Fruit fly (Drosophila melanogaster): ENCODE measurements around the gene Dph4.

The Dph4 gene

DNA sequence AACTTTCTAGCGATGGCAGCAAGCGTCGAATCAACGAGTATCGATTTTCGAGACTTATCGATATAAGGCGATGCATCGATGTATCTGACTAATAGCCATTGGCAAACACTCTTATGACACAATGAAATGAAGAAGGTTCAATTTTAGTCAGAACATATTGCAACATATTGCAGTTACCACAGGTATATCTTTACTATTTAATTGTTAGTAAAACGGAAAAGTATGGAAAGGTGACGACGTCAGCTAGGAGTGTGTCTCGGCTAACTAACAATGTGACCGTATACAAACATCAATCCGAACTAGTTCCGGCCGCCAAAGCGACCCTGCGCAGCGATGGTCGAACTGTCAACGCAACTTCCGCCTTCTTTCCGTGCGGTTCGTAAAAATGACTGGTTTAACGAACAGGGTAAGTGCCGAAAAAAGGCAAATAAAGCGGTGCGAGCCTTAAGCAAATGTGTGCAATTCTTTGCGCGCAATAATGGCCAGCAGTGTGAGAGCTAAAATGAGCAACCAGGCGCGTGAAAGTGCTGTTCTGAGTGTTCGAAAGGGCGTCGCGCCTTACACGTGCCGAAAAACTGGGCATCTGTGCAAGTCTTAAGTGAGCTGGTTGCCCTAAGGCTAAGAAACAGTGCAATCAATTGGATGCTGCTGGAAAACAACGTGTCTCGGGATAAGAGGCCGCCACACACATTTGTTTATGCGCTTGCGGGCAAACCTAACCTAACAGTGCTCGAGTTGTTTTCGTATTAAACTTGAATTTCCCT is at the start of gene Dph4, which contains the start of the genes Spec2 and RpL13A:
TSS of gene Dph4 (minus strand) at position 11 of the 764 bp plus-strand sequence.
TSS of gene Spec2 (minus strand) at position 11 of the 764 bp plus-strand sequence.
TSS of gene RpL13A (plus strand) at position 360 of the 764 bp plus-strand sequence.
- no peak for TF ChIP-seq Hr96 (GFP tag; optimal IDR thresholded peaks at IDR 0.05)
- no peak for TF ChIP-seq toe (GFP tag; optimal IDR thresholded peaks at IDR 0.05)
- TF ChIP-seq Mnt (GFP tag; optimal IDR thresholded peaks at IDR 0.05): peak; percentile 95
- TF ChIP-seq tj (GFP tag; optimal IDR thresholded peaks at IDR 0.05): peak; percentile 88
- peak; percentile 90 for TF ChIP-seq CG33017 (tag; optimal IDR thresholded peaks at IDR 0.05)
- TF ChIP-seq cnc (optimal IDR thresholded peaks at IDR 0.05): no peak
- TF ChIP-seq CG14711 (tag; optimal IDR thresholded peaks at IDR 0.05): peak; percentile 73
- peak; percentile 95 for TF ChIP-seq CG12768 (GFP tag; optimal IDR thresholded peaks at IDR 0.05)
- no peak for TF ChIP-seq kay (GFP tag; ENCODE audit: borderline replicate concordance)
- peak; percentile 98 for TF ChIP-seq Crg-1 (GFP tag; optimal IDR thresholded peaks at IDR 0.05)
- no peak for TF ChIP-seq CG5204 (GFP tag; optimal IDR thresholded peaks at IDR 0.05)
- peak; percentile 98 for TF ChIP-seq CG11617 (GFP tag; optimal IDR thresholded peaks at IDR 0.05)
- TF ChIP-seq cic (GFP tag; optimal IDR thresholded peaks at IDR 0.05): peak; percentile 72
- TF ChIP-seq CG7045 (GFP tag; optimal IDR thresholded peaks at IDR 0.05): peak; percentile 94
- peak; percentile 92 for TF ChIP-seq bab1 (GFP tag; optimal IDR thresholded peaks at IDR 0.05)
- peak; percentile 96 for TF ChIP-seq CG7101 (tag; optimal IDR thresholded peaks at IDR 0.05)
- peak; percentile 97 for TF ChIP-seq CG1620 (GFP tag; optimal IDR thresholded peaks at IDR 0.05)
- TF ChIP-seq Clk (GFP tag; optimal IDR thresholded peaks at IDR 0.05): peak; percentile 85
- peak; percentile 85 for TF ChIP-seq pad (GFP tag; optimal IDR thresholded peaks at IDR 0.05)
- TF ChIP-seq ovo (GFP tag; optimal IDR thresholded peaks at IDR 0.05): peak; percentile 94

DNA sequence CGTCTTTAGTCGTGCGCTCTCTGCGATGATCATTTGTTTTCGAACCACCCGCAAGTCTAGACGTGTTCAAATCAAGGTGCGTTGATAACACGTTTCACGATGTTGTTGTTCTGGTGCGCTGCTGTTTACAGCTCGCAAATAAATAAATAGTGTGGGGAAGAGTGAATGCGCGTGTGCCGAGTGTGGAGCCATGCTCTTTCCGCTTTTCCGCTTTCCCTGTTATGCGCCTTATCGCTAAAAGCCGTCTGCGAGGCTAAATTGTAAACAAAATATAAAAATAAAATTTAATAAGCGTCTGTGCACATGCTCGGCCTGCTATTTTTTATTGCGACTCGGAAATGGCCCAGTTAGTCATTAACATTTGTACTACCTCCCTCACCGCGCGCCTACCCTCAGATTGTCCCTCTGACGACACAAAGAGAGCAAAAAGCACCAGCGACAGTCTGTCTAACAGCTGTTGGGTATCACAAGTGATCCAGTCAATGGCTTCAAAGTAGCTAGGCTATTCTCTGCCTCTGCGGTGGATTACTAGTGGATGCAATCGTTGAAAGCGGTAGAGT is 48.8 kb upstream of the Dph4 start:
- TF ChIP-seq cnc (optimal IDR thresholded peaks at IDR 0.05): no peak
- TF ChIP-seq kay (GFP tag; ENCODE audit: borderline replicate concordance): peak; percentile 99
- peak; percentile 49 for TF ChIP-seq CG14711 (tag; optimal IDR thresholded peaks at IDR 0.05)
- peak; percentile 50 for TF ChIP-seq pad (GFP tag; optimal IDR thresholded peaks at IDR 0.05)
- peak; percentile 47 for TF ChIP-seq tj (GFP tag; optimal IDR thresholded peaks at IDR 0.05)
- TF ChIP-seq Clk (GFP tag; optimal IDR thresholded peaks at IDR 0.05): peak; percentile 24
- TF ChIP-seq CG7045 (GFP tag; optimal IDR thresholded peaks at IDR 0.05): peak; percentile 66
- TF ChIP-seq CG7101 (tag; optimal IDR thresholded peaks at IDR 0.05): peak; percentile 67
- TF ChIP-seq toe (GFP tag; optimal IDR thresholded peaks at IDR 0.05): no peak
- TF ChIP-seq Crg-1 (GFP tag; optimal IDR thresholded peaks at IDR 0.05): peak; percentile 69
- peak; percentile 67 for TF ChIP-seq bab1 (GFP tag; optimal IDR thresholded peaks at IDR 0.05)
- peak; percentile 56 for TF ChIP-seq CG33017 (tag; optimal IDR thresholded peaks at IDR 0.05)
- TF ChIP-seq CG1620 (GFP tag; optimal IDR thresholded peaks at IDR 0.05): no peak
- peak; percentile 49 for TF ChIP-seq CG12768 (GFP tag; optimal IDR thresholded peaks at IDR 0.05)
- TF ChIP-seq CG5204 (GFP tag; optimal IDR thresholded peaks at IDR 0.05): no peak
- TF ChIP-seq Hr96 (GFP tag; optimal IDR thresholded peaks at IDR 0.05): peak; percentile 33
- peak; percentile 98 for TF ChIP-seq Mnt (GFP tag; optimal IDR thresholded peaks at IDR 0.05)
- peak; percentile 69 for TF ChIP-seq CG11617 (GFP tag; optimal IDR thresholded peaks at IDR 0.05)
- TF ChIP-seq ovo (GFP tag; optimal IDR thresholded peaks at IDR 0.05): peak; percentile 72
- peak; percentile 96 for TF ChIP-seq cic (GFP tag; optimal IDR thresholded peaks at IDR 0.05)

DNA sequence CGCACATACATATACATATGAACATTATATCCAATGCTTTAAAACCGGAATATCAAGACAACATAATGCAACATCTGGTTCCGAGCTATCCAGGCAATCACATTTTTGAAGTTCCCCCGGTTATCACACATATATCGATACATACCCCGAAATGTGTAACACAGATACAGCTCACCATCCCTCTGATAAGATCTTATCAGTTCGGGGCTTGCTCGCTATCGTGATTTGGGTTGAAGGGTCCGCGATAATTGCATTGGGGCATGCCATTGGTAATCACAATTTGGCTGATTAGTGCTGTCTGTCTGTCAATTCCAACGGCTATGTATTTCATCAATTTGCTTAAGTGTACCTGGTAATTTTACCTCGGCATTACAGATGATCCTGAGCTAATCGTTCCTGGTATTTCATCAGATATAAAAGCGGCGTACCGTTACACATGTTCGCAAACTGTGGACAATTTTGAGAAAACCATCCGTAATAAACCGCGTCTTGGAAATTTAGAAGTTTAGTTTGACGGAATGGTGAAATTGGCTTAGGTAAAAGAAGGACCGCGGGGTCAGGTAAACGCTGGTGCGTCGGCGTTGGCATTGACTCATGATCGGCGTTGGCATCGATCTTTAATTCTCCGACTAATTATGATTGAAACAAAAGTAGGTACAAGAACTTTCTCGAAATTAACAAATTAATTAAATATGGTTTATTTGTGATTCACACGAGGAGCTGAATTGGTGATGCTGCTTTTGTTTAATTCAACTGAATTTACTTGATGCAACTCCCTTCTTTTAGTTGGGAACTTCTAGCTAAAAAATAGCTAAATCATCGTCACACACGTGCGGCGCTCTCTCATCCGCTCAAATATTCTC is 48.1 kb upstream of the Dph4 start:
- TF ChIP-seq tj (GFP tag; optimal IDR thresholded peaks at IDR 0.05): no peak
- no peak for TF ChIP-seq Clk (GFP tag; optimal IDR thresholded peaks at IDR 0.05)
- no peak for TF ChIP-seq CG5204 (GFP tag; optimal IDR thresholded peaks at IDR 0.05)
- TF ChIP-seq kay (GFP tag; ENCODE audit: borderline replicate concordance): no peak
- TF ChIP-seq CG14711 (tag; optimal IDR thresholded peaks at IDR 0.05): no peak
- no peak for TF ChIP-seq Crg-1 (GFP tag; optimal IDR thresholded peaks at IDR 0.05)
- TF ChIP-seq CG33017 (tag; optimal IDR thresholded peaks at IDR 0.05): no peak
- TF ChIP-seq cic (GFP tag; optimal IDR thresholded peaks at IDR 0.05): no peak
- no peak for TF ChIP-seq bab1 (GFP tag; optimal IDR thresholded peaks at IDR 0.05)
- TF ChIP-seq CG11617 (GFP tag; optimal IDR thresholded peaks at IDR 0.05): no peak
- no peak for TF ChIP-seq CG7101 (tag; optimal IDR thresholded peaks at IDR 0.05)
- TF ChIP-seq CG1620 (GFP tag; optimal IDR thresholded peaks at IDR 0.05): no peak
- TF ChIP-seq CG12768 (GFP tag; optimal IDR thresholded peaks at IDR 0.05): no peak
- no peak for TF ChIP-seq pad (GFP tag; optimal IDR thresholded peaks at IDR 0.05)
- no peak for TF ChIP-seq Hr96 (GFP tag; optimal IDR thresholded peaks at IDR 0.05)
- no peak for TF ChIP-seq Mnt (GFP tag; optimal IDR thresholded peaks at IDR 0.05)
- no peak for TF ChIP-seq cnc (optimal IDR thresholded peaks at IDR 0.05)

DNA sequence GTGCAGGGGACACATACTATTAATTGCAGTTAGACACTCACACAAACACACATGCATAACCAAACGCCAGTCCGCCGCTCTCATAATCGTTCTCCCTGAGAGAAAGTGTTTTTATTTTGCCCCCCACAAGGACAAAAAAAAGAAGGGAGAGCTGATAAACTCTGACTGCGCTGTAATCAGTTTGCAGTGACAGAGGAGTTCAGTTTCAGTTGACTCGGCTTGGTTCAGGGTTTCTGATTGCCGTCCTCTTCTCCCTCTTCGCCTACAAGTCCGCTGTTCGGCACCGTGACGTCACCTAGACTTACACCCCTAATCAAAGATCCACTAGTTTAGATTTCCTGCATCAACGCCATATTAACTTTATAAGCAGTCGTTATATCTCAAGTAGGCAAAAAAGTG is 47.3 kb upstream of the Dph4 start:
- peak; percentile 25 for TF ChIP-seq cic (GFP tag; optimal IDR thresholded peaks at IDR 0.05)
- peak; percentile 63 for TF ChIP-seq tj (GFP tag; optimal IDR thresholded peaks at IDR 0.05)
- TF ChIP-seq Clk (GFP tag; optimal IDR thresholded peaks at IDR 0.05): no peak
- TF ChIP-seq kay (GFP tag; ENCODE audit: borderline replicate concordance): peak; percentile 14
- no peak for TF ChIP-seq CG11617 (GFP tag; optimal IDR thresholded peaks at IDR 0.05)
- peak; percentile 24 for TF ChIP-seq CG12768 (GFP tag; optimal IDR thresholded peaks at IDR 0.05)

Data from whole organism, adult.